Worm (Caenorhabditis elegans): ENCODE data around the gene F14D2.8.

The F14D2.8 gene

ce11 chrII:3349820-3350291 lies at the start of gene F14D2.8:
Gene F14D2.8, minus strand, starts transcription at chrII:3349870.
- no peak for TF ChIP-seq elt-1 (tag; optimal IDR thresholded peaks at IDR 0.05; ENCODE audit: borderline replicate concordance, insufficient read depth)
- no peak for TF ChIP-seq unc-120 (tag; optimal IDR thresholded peaks at IDR 0.05; ENCODE audit: poor library complexity, severe bottlenecking)
- TF ChIP-seq nhr-28 (tag; optimal IDR thresholded peaks at IDR 0.05), result no peak
- no peak for TF ChIP-seq sptf-1 (tag; optimal IDR thresholded peaks at IDR 0.05)
- TF ChIP-seq hlh-1 (tag; optimal IDR thresholded peaks at IDR 0.05), result no peak
- TF ChIP-seq sem-2 (GFP tag; optimal IDR thresholded peaks at IDR 0.05), result no peak
- no peak for TF ChIP-seq elt-3 (tag; optimal IDR thresholded peaks at IDR 0.05)
- no peak for TF ChIP-seq unc-62 (GFP tag; optimal IDR thresholded peaks at IDR 0.05)

ce11 chrII:3399212-3399611 lies 49.5 kb upstream of the F14D2.8 start, which contains the start of gene nep-9:
Gene nep-9, minus strand, starts transcription at chrII:3399312.
- TF ChIP-seq blmp-1 (tag; optimal IDR thresholded peaks at IDR 0.05) (no peak), elt-3 (tag; optimal IDR thresholded peaks at IDR 0.05) (no peak), unc-120 (tag; optimal IDR thresholded peaks at IDR 0.05; ENCODE audit: poor library complexity, severe bottlenecking) (no peak), zip-8 (tag; optimal IDR thresholded peaks at IDR 0.05) (no peak), nhr-237 (tag; optimal IDR thresholded peaks at IDR 0.05) (no peak), pha-4 (tag; optimal IDR thresholded peaks at IDR 0.05) (no peak), ham-2 (GFP tag; optimal IDR thresholded peaks at IDR 0.05) (no peak), ztf-11 (tag; optimal IDR thresholded peaks at IDR 0.05) (no peak), sptf-1 (tag; optimal IDR thresholded peaks at IDR 0.05) (no peak), hlh-1 (tag; optimal IDR thresholded peaks at IDR 0.05) (no peak), mls-2 (tag; optimal IDR thresholded peaks at IDR 0.05) (no peak), snpc-4 (tag; optimal IDR thresholded peaks at IDR 0.05) (no peak), lin-32 (GFP tag; optimal IDR thresholded peaks at IDR 0.05) (no peak), lin-13 (tag; optimal IDR thresholded peaks at IDR 0.05) (no peak), bed-3 (GFP tag; optimal IDR thresholded peaks at IDR 0.05) (no peak), nhr-76 (tag; optimal IDR thresholded peaks at IDR 0.05) (no peak), ces-1 (GFP tag; optimal IDR thresholded peaks at IDR 0.05) (no peak), ceh-43 (GFP tag; optimal IDR thresholded peaks at IDR 0.05) (no peak), mep-1 (tag; optimal IDR thresholded peaks at IDR 0.05) (no peak), tbx-8 (GFP tag; optimal IDR thresholded peaks at IDR 0.05) (no peak)

DNA sequence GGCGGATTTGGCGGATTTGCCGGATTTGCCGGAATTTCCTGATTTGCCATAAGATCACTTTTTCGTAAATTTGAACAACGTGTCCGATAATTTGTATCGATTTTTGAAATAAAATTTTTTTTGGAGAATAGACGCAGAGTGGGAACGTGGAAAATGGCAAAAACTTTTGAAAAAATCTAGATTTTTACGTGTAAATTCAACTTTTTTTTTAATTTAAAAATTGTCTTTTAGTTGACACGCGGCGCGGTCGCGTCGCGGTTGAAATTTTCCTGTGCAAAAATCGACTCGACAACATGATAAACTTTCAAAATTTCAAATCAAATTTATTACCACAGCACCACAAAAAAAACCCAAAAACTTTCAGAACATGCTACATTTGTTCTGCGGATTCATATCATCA lies 45.8 kb upstream of the F14D2.8 start, which contains the start of gene nep-20:
TSS of gene nep-20 (minus strand) at position 101 of the 400 bp plus-strand sequence.
- TF ChIP-seq lin-13 (tag; optimal IDR thresholded peaks at IDR 0.05) (no peak), elt-3 (tag; optimal IDR thresholded peaks at IDR 0.05) (no peak), drap-1 (GFP tag; optimal IDR thresholded peaks at IDR 0.05) (no peak), ham-2 (GFP tag; optimal IDR thresholded peaks at IDR 0.05) (no peak), bed-3 (GFP tag; optimal IDR thresholded peaks at IDR 0.05) (no peak), ceh-43 (GFP tag; optimal IDR thresholded peaks at IDR 0.05) (no peak), nhr-2 (tag; optimal IDR thresholded peaks at IDR 0.05) (no peak), zip-8 (tag; optimal IDR thresholded peaks at IDR 0.05) (no peak), unc-120 (tag; optimal IDR thresholded peaks at IDR 0.05; ENCODE audit: poor library complexity, severe bottlenecking) (no peak), snpc-4 (tag; optimal IDR thresholded peaks at IDR 0.05) (no peak), nhr-76 (tag; optimal IDR thresholded peaks at IDR 0.05) (no peak), nhr-28 (tag; optimal IDR thresholded peaks at IDR 0.05) (no peak), elt-1 (tag; optimal IDR thresholded peaks at IDR 0.05; ENCODE audit: borderline replicate concordance, insufficient read depth) (no peak), ztf-11 (tag; optimal IDR thresholded peaks at IDR 0.05) (no peak), M03D4.4 (tag; optimal IDR thresholded peaks at IDR 0.05) (no peak), mab-5 (tag; optimal IDR thresholded peaks at IDR 0.05) (no peak), cnd-1 (tag; optimal IDR thresholded peaks at IDR 0.05) (no peak)

- TF ChIP-seq mls-2 (tag; optimal IDR thresholded peaks at IDR 0.05) (no peak), M03D4.4 (tag; optimal IDR thresholded peaks at IDR 0.05) (no peak), ham-2 (GFP tag; optimal IDR thresholded peaks at IDR 0.05) (no peak), nhr-28 (tag; optimal IDR thresholded peaks at IDR 0.05) (no peak), lin-32 (GFP tag; optimal IDR thresholded peaks at IDR 0.05) (no peak), ztf-11 (tag; optimal IDR thresholded peaks at IDR 0.05) (no peak)
Measured at ce11 chrII:3387503-3387902, 37.8 kb upstream of the F14D2.8 start, which contains the start of gene T06D4.6. Gene T06D4.6, minus strand, starts transcription at chrII:3387603.

ce11 chrII:3385736-3386135 lies 36.1 kb upstream of the F14D2.8 start, which contains the start of gene T06D4.2:
Gene T06D4.2, minus strand, starts transcription at chrII:3385905.
- TF ChIP-seq pha-4 (tag; optimal IDR thresholded peaks at IDR 0.05) (no peak), M03D4.4 (tag; optimal IDR thresholded peaks at IDR 0.05) (no peak), mls-2 (tag; optimal IDR thresholded peaks at IDR 0.05) (no peak), unc-39 (tag; optimal IDR thresholded peaks at IDR 0.05) (no peak), drap-1 (GFP tag; optimal IDR thresholded peaks at IDR 0.05) (no peak), nhr-76 (tag; optimal IDR thresholded peaks at IDR 0.05) (no peak), snpc-4 (tag; optimal IDR thresholded peaks at IDR 0.05) (no peak), flh-1 (GFP tag; optimal IDR thresholded peaks at IDR 0.05) (no peak), ztf-11 (tag; optimal IDR thresholded peaks at IDR 0.05) (no peak), ces-1 (GFP tag; optimal IDR thresholded peaks at IDR 0.05) (no peak), elt-3 (tag; optimal IDR thresholded peaks at IDR 0.05) (no peak), tbx-8 (GFP tag; optimal IDR thresholded peaks at IDR 0.05) (no peak), mep-1 (tag; optimal IDR thresholded peaks at IDR 0.05) (no peak), nhr-12 (tag; optimal IDR thresholded peaks at IDR 0.05) (no peak)

Measured in whole organism, mixed stage, embryonic.